Worm (Caenorhabditis elegans): ENCODE measurements around the gene toe-1.

Gene toe-1

ce11 chrII:4424807-4425206 lies at the start of gene toe-1, which contains the start of gene dcaf-13:
toe-1 (plus strand) TSS chrII:4425167.
dcaf-13 (minus strand) TSS chrII:4424902.
- TF ChIP-seq lin-39 (tag; optimal IDR thresholded peaks at IDR 0.05) (no peak), hlh-4 (tag; optimal IDR thresholded peaks at IDR 0.05) (no peak), skn-1 (tag; optimal IDR thresholded peaks at IDR 0.05) (no peak), ceh-82 (tag; optimal IDR thresholded peaks at IDR 0.05) (peak in 2 of 3 experiments; percentile 7 to 17), nhr-47 (tag; optimal IDR thresholded peaks at IDR 0.05) (peak; percentile 17), F16B12.6 (tag; optimal IDR thresholded peaks at IDR 0.05) (peak; percentile 84), lsy-2 (tag; optimal IDR thresholded peaks at IDR 0.05) (peak; percentile 38 to 46), C16A3.4 (tag; optimal IDR thresholded peaks at IDR 0.05) (peak; percentile 6), unc-86 (tag; optimal IDR thresholded peaks at IDR 0.05) (no peak), dpl-1 (GFP tag; optimal IDR thresholded peaks at IDR 0.05) (peak; percentile 26 to 35 (median 29)), dsc-1 (tag; optimal IDR thresholded peaks at IDR 0.05) (no peak), swsn-7 (tag; optimal IDR thresholded peaks at IDR 0.05) (peak; percentile 8), mep-1 (tag; optimal IDR thresholded peaks at IDR 0.05) (no peak), efl-1 (optimal IDR thresholded peaks at IDR 0.05) (peak; percentile 3 to 40), efl-1 (GFP tag; optimal IDR thresholded peaks at IDR 0.05 in 1 of 2) (peak; percentile 44 to 68), elt-3 (tag; optimal IDR thresholded peaks at IDR 0.05) (peak in 1 of 6 experiments; percentile 39), isw-1 (GFP tag; IDR thresholded peaks at IDR 0.05) (no peak), sox-4 (tag; optimal IDR thresholded peaks at IDR 0.05) (no peak), snu-23 (GFP tag; optimal IDR thresholded peaks at IDR 0.05) (peak; percentile 25), rnt-1 (tag; optimal IDR thresholded peaks at IDR 0.05) (no peak), lin-35 (GFP tag; optimal IDR thresholded peaks at IDR 0.05) (peak in 1 of 2 experiments; percentile 37), pax-3 (tag; optimal IDR thresholded peaks at IDR 0.05) (no peak), nhr-237 (tag; optimal IDR thresholded peaks at IDR 0.05) (no peak), elt-2 (tag; optimal IDR thresholded peaks at IDR 0.05) (no peak), nhr-76 (tag; optimal IDR thresholded peaks at IDR 0.05) (no peak)

- peak; percentile 16 for TF ChIP-seq ama-1 (optimal IDR thresholded peaks at IDR 0.05)
- peak; percentile 84 to 92 for TF ChIP-seq lin-35 (GFP tag; optimal IDR thresholded peaks at IDR 0.05)
- peak; percentile 73 for TF ChIP-seq sox-4 (tag; optimal IDR thresholded peaks at IDR 0.05)
- peak; percentile 92 for TF ChIP-seq skn-1 (tag; optimal IDR thresholded peaks at IDR 0.05)
- peak; percentile 94 for TF ChIP-seq ceh-63 (GFP tag; optimal IDR thresholded peaks at IDR 0.05)
- no peak for TF ChIP-seq unc-30 (tag; optimal IDR thresholded peaks at IDR 0.05)
- TF ChIP-seq hlh-4 (tag; optimal IDR thresholded peaks at IDR 0.05) = no peak
- TF ChIP-seq mef-2 (tag; optimal IDR thresholded peaks at IDR 0.05) = peak; percentile 77
- TF ChIP-seq F16B12.6 (tag; optimal IDR thresholded peaks at IDR 0.05) = peak; percentile 66
- peak; percentile 97 for TF ChIP-seq nhr-77 (tag; optimal IDR thresholded peaks at IDR 0.05)
- TF ChIP-seq aly-2 (tag; optimal IDR thresholded peaks at IDR 0.05) = peak; percentile 37
- TF ChIP-seq ceh-8 (GFP tag; optimal IDR thresholded peaks at IDR 0.05) = peak; percentile 99
- TF ChIP-seq elt-2 (tag; optimal IDR thresholded peaks at IDR 0.05) = peak; percentile 98
- peak; percentile 70 for TF ChIP-seq C34B4.2 (tag; optimal IDR thresholded peaks at IDR 0.05)
- TF ChIP-seq C04F5.9 (tag; optimal IDR thresholded peaks at IDR 0.05) = peak; percentile 74
- peak; percentile 89 for TF ChIP-seq ztf-4 (tag; optimal IDR thresholded peaks at IDR 0.05)
- TF ChIP-seq nhr-28 (tag; optimal IDR thresholded peaks at IDR 0.05) = no peak
- peak; percentile 82 for TF ChIP-seq ceh-88 (GFP tag; IDR thresholded peaks at IDR 0.05)
- TF ChIP-seq mdl-1 (tag; optimal IDR thresholded peaks at IDR 0.05) = peak; percentile 60 to 96
- TF ChIP-seq hpl-2 (GFP tag; optimal IDR thresholded peaks at IDR 0.05) = peak; percentile 56
- TF ChIP-seq fkh-8 (tag; optimal IDR thresholded peaks at IDR 0.05) = peak; percentile 99
- peak; percentile 95 for TF ChIP-seq swsn-7 (tag; optimal IDR thresholded peaks at IDR 0.05)
- TF ChIP-seq nhr-90 (tag; optimal IDR thresholded peaks at IDR 0.05; ENCODE audit: poor library complexity) = peak; percentile 92
- TF ChIP-seq nhr-20 (tag; optimal IDR thresholded peaks at IDR 0.05) = peak; percentile 95
- TF ChIP-seq dsc-1 (tag; optimal IDR thresholded peaks at IDR 0.05) = peak; percentile 88
- peak; percentile 79 for TF ChIP-seq nhr-11 (tag; optimal IDR thresholded peaks at IDR 0.05)
- peak; percentile 96 for TF ChIP-seq mep-1 (tag; optimal IDR thresholded peaks at IDR 0.05)
- TF ChIP-seq alr-1 (tag; optimal IDR thresholded peaks at IDR 0.05; ENCODE audit: borderline replicate concordance) = no peak
- peak; percentile 88 for TF ChIP-seq unc-130 (tag; optimal IDR thresholded peaks at IDR 0.05)
- TF ChIP-seq fkh-4 (tag; optimal IDR thresholded peaks at IDR 0.05; ENCODE audit: borderline replicate concordance) = peak; percentile 23
- TF ChIP-seq ceh-82 (tag; optimal IDR thresholded peaks at IDR 0.05) = peak; percentile 89 to 97 (median 91)
- TF ChIP-seq dpl-1 (GFP tag; optimal IDR thresholded peaks at IDR 0.05) = peak; percentile 82 to 85 (median 82)
- peak; percentile 96 for TF ChIP-seq rnt-1 (tag; optimal IDR thresholded peaks at IDR 0.05)
- no peak for TF ChIP-seq hlh-17 (GFP tag; optimal IDR thresholded peaks at IDR 0.05; ENCODE audit: borderline replicate concordance)
- TF ChIP-seq unc-62 (GFP tag; optimal IDR thresholded peaks at IDR 0.05) = no peak
- peak; percentile 95 for TF ChIP-seq unc-86 (tag; optimal IDR thresholded peaks at IDR 0.05)
Measured at ce11 chrII:4376295-4377172, 48.4 kb upstream of the toe-1 start, which contains the start of gene ntl-2. ntl-2 (minus strand) TSS chrII:4376465.

Data from whole organism, L1 larva.